Fruit fly (Drosophila melanogaster) whole organism, pupa: Measurements from ENCODE around the gene CG10694.

ENCODE experiments used
- CG10348 ChIP-seq: fragments of 200-800 bp; sonication (Bioruptor generic); IDR thresholded peaks from 2 replicates; pipeline ENCODE4 v1.3.6; 2022; ENCODE audit warnings: missing biosample characterization, missing genetic modification characterization
- CG12605 ChIP-seq: fragments of 200-800 bp; sonication (Bioruptor generic); IDR thresholded peaks from 2 replicates; pipeline ENCODE4 v1.3.6; 2022; ENCODE audit warnings: missing biosample characterization, missing genetic modification characterization
- CG13204 ChIP-seq: fragments of 200-800 bp; sonication (Bioruptor generic); optimal IDR thresholded peaks from 2 replicates; lab custom pipeline; 2018; ENCODE audit warnings: missing biosample characterization, mild to moderate bottlenecking, missing genetic modification characterization, moderate library complexity
- CG14655 ChIP-seq: fragments of 200-800 bp; sonication (Bioruptor generic); optimal IDR thresholded peaks from 3 replicates; lab custom pipeline; 2017; ENCODE audit warnings: mild to moderate bottlenecking, missing biosample characterization, missing genetic modification reagents, missing genetic modification characterization
- CG15710 ChIP-seq: fragments of 200-800 bp; sonication (Bioruptor generic); optimal IDR thresholded peaks from 2 replicates; lab custom pipeline; 2018; ENCODE audit warnings: missing biosample characterization, mild to moderate bottlenecking, missing genetic modification characterization, moderate library complexity
- CG17806 ChIP-seq: fragments of 200-800 bp; sonication (Bioruptor generic); optimal IDR thresholded peaks from 2 replicates; lab custom pipeline; 2018; ENCODE audit warnings: missing biosample characterization, mild to moderate bottlenecking, missing genetic modification characterization, moderate library complexity
- CG32121 ChIP-seq: fragments of 200-800 bp; sonication (Bioruptor generic); IDR thresholded peaks from 2 replicates; pipeline ENCODE4 v1.3.6; 2022; ENCODE audit warnings: missing biosample characterization, missing genetic modification characterization
- CG34367 ChIP-seq: fragments of 200-800 bp; sonication (Bioruptor generic); optimal IDR thresholded peaks from 2 replicates; lab custom pipeline; 2018; ENCODE audit warnings: missing biosample characterization, mild to moderate bottlenecking, missing genetic modification characterization
- CG4496 ChIP-seq: fragments of 200-800 bp; sonication (Bioruptor generic); IDR thresholded peaks from 3 replicates; pipeline ENCODE4 v1.3.6; 2022; ENCODE audit warnings: missing biosample characterization, missing genetic modification characterization
- CG8159 ChIP-seq: fragments of 200-800 bp; sonication (Bioruptor generic); optimal IDR thresholded peaks from 3 replicates; lab custom pipeline; 2018; ENCODE audit warnings: missing biosample characterization, mild to moderate bottlenecking, missing genetic modification characterization, moderate library complexity
- CG8301 ChIP-seq: fragments of 200-800 bp; sonication (Bioruptor generic); optimal IDR thresholded peaks from 2 replicates; lab custom pipeline; 2018; ENCODE audit warnings: missing biosample characterization, mild to moderate bottlenecking, missing genetic modification characterization
- CG9948 ChIP-seq: fragments of 200-800 bp; sonication (Bioruptor generic); optimal IDR thresholded peaks from 2 replicates; lab custom pipeline; 2018; ENCODE audit warnings: missing biosample characterization, mild to moderate bottlenecking, missing genetic modification characterization, moderate library complexity
- D1 ChIP-seq: fragments of 200-800 bp; sonication (Bioruptor generic); optimal IDR thresholded peaks from 2 replicates; lab custom pipeline; 2018; ENCODE audit warnings: missing biosample characterization, mild to moderate bottlenecking, missing genetic modification characterization, moderate library complexity
- EcR ChIP-seq: fragments of 200-800 bp; sonication (Bioruptor generic); optimal IDR thresholded peaks from 3 replicates; lab custom pipeline; 2019; ENCODE audit warnings: missing biosample characterization, missing genetic modification characterization, mild to moderate bottlenecking, moderate library complexity, missing genetic modification reagents
- Ets98B ChIP-seq: fragments of 200-800 bp; sonication (Bioruptor generic); IDR thresholded peaks from 2 replicates; pipeline ENCODE4 v1.3.6; 2022; ENCODE audit warnings: missing biosample characterization, missing genetic modification characterization
- Pif1A ChIP-seq: fragments of 200-800 bp; sonication (Bioruptor generic); optimal IDR thresholded peaks from 3 replicates; lab custom pipeline; 2016; ENCODE audit warnings: missing biosample characterization, missing genetic modification characterization
- Pif1B ChIP-seq: fragments of 200-800 bp; sonication (Bioruptor generic); optimal IDR thresholded peaks from 3 replicates; lab custom pipeline; 2016; ENCODE audit warnings: missing biosample characterization, missing genetic modification characterization
- Snoo ChIP-seq: fragments of 200-800 bp; sonication (Bioruptor generic); optimal IDR thresholded peaks from 3 replicates; lab custom pipeline; 2017; ENCODE audit warnings: missing biosample characterization, mild to moderate bottlenecking, missing genetic modification characterization, inconsistent platforms
- fd96Ca ChIP-seq: fragments of 200-800 bp; sonication (Bioruptor generic); IDR thresholded peaks from 3 replicates; pipeline ENCODE4 v1.3.6; 2022; ENCODE audit warnings: missing biosample characterization, missing genetic modification characterization
- gl ChIP-seq: fragments of 200-800 bp; sonication (Bioruptor generic); optimal IDR thresholded peaks from 2 replicates; lab custom pipeline; 2018; ENCODE audit warnings: missing biosample characterization, mild to moderate bottlenecking, missing genetic modification characterization
- rn ChIP-seq: fragments of 200-800 bp; sonication (Bioruptor generic); IDR thresholded peaks from 2 replicates; pipeline ENCODE4 v1.3.6; 2022; ENCODE audit warnings: missing biosample characterization, missing genetic modification characterization

The CG10694 gene

DNA sequence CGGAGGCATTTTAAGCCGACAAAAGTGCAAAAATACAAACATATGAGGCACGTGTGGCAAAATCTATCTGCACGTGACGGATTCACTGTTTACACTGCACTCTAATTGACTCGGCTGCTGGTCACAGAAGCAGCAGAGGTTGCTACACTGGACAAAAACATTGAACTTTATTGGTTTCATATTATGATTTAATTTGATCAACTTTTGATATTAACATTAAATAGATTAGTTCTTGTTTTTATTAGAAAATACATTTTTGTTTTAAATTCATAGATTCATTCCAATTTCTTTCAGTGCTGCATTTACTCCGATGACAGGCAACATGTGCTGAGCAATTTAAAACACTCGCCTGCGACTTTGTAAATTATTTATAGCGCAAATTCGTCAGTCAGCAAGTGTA, 28.1 kb upstream of the CG10694 start:
- TF ChIP-seq CG15710 (tag; lab: Kevin White, UChicago) (no peak), CG12605 (GFP tag; lab: Robert Waterston, UW) (peak; percentile 31; the same call in 1 of the 2 replicates), Snoo (tag; lab: Kevin White, UChicago) (no peak), CG17806 (tag; lab: Kevin White, UChicago) (no peak), CG9948 (tag; lab: Kevin White, UChicago) (no peak), CG13204 (GFP tag; lab: Kevin White, UChicago) (no peak), D1 (no peak), gl (no peak), CG14655 (peak; percentile 4), CG8159 (peak; percentile 13), EcR (GFP tag; lab: Kevin White, UChicago) (no peak), CG34367 (peak; percentile 11), CG8301 (tag; lab: Kevin White, UChicago) (peak; percentile 23), Ets98B (GFP tag; lab: Robert Waterston, UW) (no peak), CG10348 (GFP tag; lab: Robert Waterston, UW) (no peak), Pif1B (GFP tag; lab: Kevin White, UChicago) (no peak), rn (no peak), CG4496 (peak; percentile 56; the same call in 1 of the 3 replicates), fd96Ca (GFP tag; lab: Robert Waterston, UW) (no peak), CG32121 (GFP tag; lab: Robert Waterston, UW) (no peak), Pif1A (GFP tag; lab: Kevin White, UChicago) (peak; percentile 22)

DNA sequence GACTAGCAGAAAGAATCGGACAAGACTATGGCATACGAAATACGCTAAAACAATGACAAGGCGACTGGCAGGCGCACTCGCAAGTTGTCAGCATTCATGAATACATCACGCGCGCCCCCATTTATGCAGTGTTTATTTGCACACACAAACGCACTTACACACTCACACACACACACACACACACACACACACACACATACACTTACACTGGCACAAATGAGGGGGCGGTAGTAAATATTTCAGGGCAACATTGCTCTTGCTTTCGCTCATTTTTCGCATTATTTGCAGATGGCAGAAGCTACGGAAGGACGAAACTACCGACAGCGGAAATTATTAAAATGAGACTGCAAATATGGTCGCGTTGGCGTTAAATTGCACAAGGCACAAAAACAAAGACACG, 27.6 kb upstream of the CG10694 start:
- no peak for TF ChIP-seq CG8159

dm6 chr3R:24084975-24085374, 22.2 kb upstream of the CG10694 start:
- TF ChIP-seq Pif1B (GFP tag; lab: Kevin White, UChicago) (no peak), CG4496 (no peak), CG10348 (GFP tag; lab: Robert Waterston, UW) (no peak), CG15710 (tag; lab: Kevin White, UChicago) (no peak), gl (no peak), Snoo (tag; lab: Kevin White, UChicago) (no peak), D1 (no peak), CG32121 (GFP tag; lab: Robert Waterston, UW) (no peak), CG13204 (GFP tag; lab: Kevin White, UChicago) (no peak)

dm6 chr3R:24090143-24090542, 17.0 kb upstream of the CG10694 start:
- TF ChIP-seq D1 (no peak), CG12605 (GFP tag; lab: Robert Waterston, UW) (no peak), EcR (GFP tag; lab: Kevin White, UChicago) (no peak), Pif1A (GFP tag; lab: Kevin White, UChicago) (no peak)
- TF ChIP-seq, all 21 proteins: peak for 0

- TF ChIP-seq CG8301 (tag; lab: Kevin White, UChicago) (no peak), CG15710 (tag; lab: Kevin White, UChicago) (no peak), CG34367 (no peak), CG4496 (peak; percentile 13; the same call in 1 of the 3 replicates)
These were observed 15.5 kb upstream of the CG10694 start for dm6 chr3R:24091653-24092052.

dm6 chr3R:24092590-24093151, 14.5 kb upstream of the CG10694 start:
- 0 out of 3 replicates have a peak, but pooled peaks have one; percentile 13 for TF ChIP-seq fd96Ca (GFP tag; lab: Robert Waterston, UW)
- TF ChIP-seq CG9948 (tag; lab: Kevin White, UChicago): no peak
- no peak for TF ChIP-seq CG10348 (GFP tag; lab: Robert Waterston, UW)
- TF ChIP-seq CG12605 (GFP tag; lab: Robert Waterston, UW): no peak
- TF ChIP-seq, all 21 proteins: peak for 1

DNA sequence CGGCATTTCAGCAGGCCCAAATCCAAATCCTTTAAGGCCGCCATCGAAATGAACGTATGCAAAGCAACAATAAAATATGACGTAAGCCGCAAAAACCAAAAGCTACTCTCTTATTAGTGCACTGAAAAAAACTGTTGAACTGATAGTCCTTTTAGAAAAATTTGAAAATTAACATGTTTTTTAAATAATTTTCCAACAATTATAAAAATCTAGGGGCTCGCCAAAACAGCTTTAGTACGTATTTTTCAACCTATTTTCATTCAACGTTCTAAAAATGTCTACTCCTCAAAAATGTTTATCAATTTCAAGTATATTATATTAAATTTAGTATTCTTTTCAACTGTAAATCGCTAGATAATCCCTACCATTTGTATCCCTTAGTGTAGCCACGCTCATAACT, 13.8 kb upstream of the CG10694 start:
- TF ChIP-seq Pif1B (GFP tag; lab: Kevin White, UChicago) (no peak), CG10348 (GFP tag; lab: Robert Waterston, UW) (no peak), gl (no peak), CG8159 (no peak), fd96Ca (GFP tag; lab: Robert Waterston, UW) (no peak), CG15710 (tag; lab: Kevin White, UChicago) (no peak), CG14655 (no peak), CG32121 (GFP tag; lab: Robert Waterston, UW) (no peak), CG9948 (tag; lab: Kevin White, UChicago) (no peak), Pif1A (GFP tag; lab: Kevin White, UChicago) (no peak), CG8301 (tag; lab: Kevin White, UChicago) (no peak), D1 (no peak), Ets98B (GFP tag; lab: Robert Waterston, UW) (no peak), CG4496 (no peak), CG17806 (tag; lab: Kevin White, UChicago) (no peak), CG13204 (GFP tag; lab: Kevin White, UChicago) (no peak), rn (no peak)
